Fruit fly (Drosophila melanogaster) whole organism: ENCODE results near the gene CG14693.

ENCODE experiments used
- CG8478 ChIP-seq: fragments of >200 bp; optimal IDR thresholded peaks from 2 replicates; lab custom pipeline; 2018; ENCODE audit warnings: inconsistent platforms
- psq ChIP-seq: fragments of >200 bp; optimal IDR thresholded peaks from 2 replicates; lab custom pipeline; 2017
- usp ChIP-seq: fragments of >200 bp; optimal IDR thresholded peaks from 2 replicates; lab custom pipeline; 2017; ENCODE audit warnings: missing biosample characterization, missing genetic modification characterization, mixed read lengths

- no peak for TF ChIP-seq usp (GFP tag; lab: Kevin White, UChicago)
- TF ChIP-seq psq (lab: Kevin White, UChicago) = no peak
- no peak for TF ChIP-seq CG8478
These were observed 34.7 kb downstream of the CG14693 start for dm6 chr3R:10780161-10780560.
